Fruit fly (Drosophila melanogaster) whole organism, pupa: ENCODE results near the gene CG9616.

Experiments
- CG12605 ChIP-seq: fragments of 200-800 bp; sonication (Bioruptor generic); IDR thresholded peaks from 2 replicates; pipeline ENCODE4 v1.3.6; 2022; ENCODE audit warnings: missing biosample characterization, missing genetic modification characterization
- CG13204 ChIP-seq: fragments of 200-800 bp; sonication (Bioruptor generic); optimal IDR thresholded peaks from 2 replicates; lab custom pipeline; 2018; ENCODE audit warnings: missing biosample characterization, mild to moderate bottlenecking, missing genetic modification characterization, moderate library complexity
- CG32121 ChIP-seq: fragments of 200-800 bp; sonication (Bioruptor generic); IDR thresholded peaks from 2 replicates; pipeline ENCODE4 v1.3.6; 2022; ENCODE audit warnings: missing biosample characterization, missing genetic modification characterization
- CG34367 ChIP-seq: fragments of 200-800 bp; sonication (Bioruptor generic); optimal IDR thresholded peaks from 2 replicates; lab custom pipeline; 2018; ENCODE audit warnings: missing biosample characterization, mild to moderate bottlenecking, missing genetic modification characterization
- CG4496 ChIP-seq: fragments of 200-800 bp; sonication (Bioruptor generic); IDR thresholded peaks from 3 replicates; pipeline ENCODE4 v1.3.6; 2022; ENCODE audit warnings: missing biosample characterization, missing genetic modification characterization
- CG8159 ChIP-seq: fragments of 200-800 bp; sonication (Bioruptor generic); optimal IDR thresholded peaks from 3 replicates; lab custom pipeline; 2018; ENCODE audit warnings: missing biosample characterization, mild to moderate bottlenecking, missing genetic modification characterization, moderate library complexity
- CG8301 ChIP-seq: fragments of 200-800 bp; sonication (Bioruptor generic); optimal IDR thresholded peaks from 2 replicates; lab custom pipeline; 2018; ENCODE audit warnings: missing biosample characterization, mild to moderate bottlenecking, missing genetic modification characterization
- EcR ChIP-seq: fragments of 200-800 bp; sonication (Bioruptor generic); optimal IDR thresholded peaks from 3 replicates; lab custom pipeline; 2019; ENCODE audit warnings: missing biosample characterization, missing genetic modification characterization, mild to moderate bottlenecking, moderate library complexity, missing genetic modification reagents
- Pif1A ChIP-seq: fragments of 200-800 bp; sonication (Bioruptor generic); optimal IDR thresholded peaks from 3 replicates; lab custom pipeline; 2016; ENCODE audit warnings: missing biosample characterization, missing genetic modification characterization

DNA sequence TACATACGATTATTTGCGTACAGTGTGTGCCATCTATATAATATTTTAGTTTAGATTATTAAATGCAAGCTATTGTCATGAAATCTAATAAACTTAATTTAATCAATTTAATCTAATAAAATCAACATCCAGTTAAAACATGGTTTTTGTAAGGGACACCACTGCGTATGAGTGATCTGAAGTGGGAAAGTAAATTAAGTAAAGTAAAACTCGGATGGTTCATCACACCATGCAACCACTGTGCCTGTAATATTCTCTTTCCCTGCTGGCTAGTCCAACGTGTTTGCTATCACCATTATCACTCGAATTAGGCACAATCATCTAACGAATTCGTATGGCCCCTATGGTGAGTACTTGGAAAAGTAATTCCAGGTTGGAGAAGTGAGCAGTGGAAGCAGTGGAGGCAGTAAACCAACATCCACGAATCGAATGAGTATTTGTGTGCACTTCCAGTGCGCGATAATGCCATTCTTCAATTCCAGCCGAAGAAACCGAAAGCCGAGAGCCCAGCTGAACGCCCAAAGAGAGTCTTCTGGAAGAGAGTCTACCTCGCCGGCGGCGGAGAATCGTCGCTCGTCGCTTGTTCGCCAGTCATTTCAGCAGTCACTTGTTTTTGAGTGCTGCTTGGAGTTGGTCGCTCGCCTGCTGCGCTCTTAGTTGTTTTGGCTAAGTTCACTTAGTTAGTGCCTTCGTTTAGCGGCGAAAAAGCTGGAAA lies 43.6 kb upstream of the CG9616 start, which contains the start of gene red:
- TF ChIP-seq CG8301 (tag; lab: Kevin White, UChicago) (peak; percentile 56), CG4496 (GFP tag; lab: Robert Waterston, UW) (peak; percentile 52; the same call in 1 of the 3 replicates), Pif1A (GFP tag; lab: Kevin White, UChicago) (peak; percentile 14), CG32121 (GFP tag; lab: Robert Waterston, UW) (0 out of 2 replicates have a peak, but pooled peaks have one; percentile 11), EcR (GFP tag; lab: Kevin White, UChicago) (peak; percentile 57), CG12605 (GFP tag; lab: Robert Waterston, UW) (peak; percentile 25; the same call in 1 of the 2 replicates), CG34367 (tag; lab: Kevin White, UChicago) (no peak), CG13204 (GFP tag; lab: Kevin White, UChicago) (peak; percentile 4), CG8159 (tag; lab: Kevin White, UChicago) (peak; percentile 9)
